Fruit fly (Drosophila melanogaster) whole organism, embryonic: ENCODE data around the gene CG17855.

Experiments used
- Bgb ChIP-seq: fragments of 200-800 bp; sonication (Bioruptor generic); IDR thresholded peaks from 2 replicates; pipeline ENCODE4 v1.3.6; 2022; ENCODE audit warnings: missing biosample characterization, missing genetic modification characterization; ENCODE audit not compliant: partially characterized antibody
- Bteb2 ChIP-seq: fragments of 200-800 bp; sonication (Bioruptor generic); optimal IDR thresholded peaks from 2 replicates; lab custom pipeline; 2016; ENCODE audit warnings: missing biosample characterization, missing genetic modification characterization
- CG11723 ChIP-seq: fragments of 200-800 bp; sonication (Bioruptor generic); optimal IDR thresholded peaks from 2 replicates; lab custom pipeline; 2017; ENCODE audit warnings: missing biosample characterization, mild to moderate bottlenecking, missing genetic modification characterization
- CG13287 ChIP-seq: fragments of 200-800 bp; sonication (Bioruptor generic); IDR thresholded peaks from 2 replicates; pipeline ENCODE4 v1.3.6; 2022; ENCODE audit warnings: missing biosample characterization, missing genetic modification characterization; ENCODE audit not compliant: partially characterized antibody
- CG13894 ChIP-seq: fragments of 200-800 bp; sonication (Bioruptor generic); optimal IDR thresholded peaks from 3 replicates; lab custom pipeline; 2018; ENCODE audit warnings: missing biosample characterization, mild to moderate bottlenecking, missing genetic modification characterization, moderate library complexity
- CG15479 ChIP-seq: fragments of 200-800 bp; sonication (Bioruptor generic); optimal IDR thresholded peaks from 3 replicates; lab custom pipeline; 2019; ENCODE audit warnings: missing biosample characterization, mild to moderate bottlenecking, missing genetic modification characterization, moderate library complexity
- CG1603 ChIP-seq: fragments of 200-800 bp; sonication (Bioruptor generic); optimal IDR thresholded peaks from 2 replicates; lab custom pipeline; 2019; ENCODE audit warnings: missing biosample characterization, mild to moderate bottlenecking, missing genetic modification characterization, moderate library complexity
- CG16813 ChIP-seq: fragments of 200-800 bp; sonication (Bioruptor generic); IDR thresholded peaks from 3 replicates; pipeline ENCODE4 v1.3.6; 2022; ENCODE audit warnings: missing biosample characterization, missing genetic modification characterization; ENCODE audit not compliant: partially characterized antibody
- CG18476 ChIP-seq: fragments of 200-800 bp; sonication (Bioruptor generic); optimal IDR thresholded peaks from 2 replicates; lab custom pipeline; 2016; ENCODE audit warnings: missing biosample characterization, mild to moderate bottlenecking, missing genetic modification characterization
- CG2712 ChIP-seq: fragments of 200-800 bp; optimal IDR thresholded peaks from 3 replicates; lab custom pipeline; 2019; ENCODE audit warnings: missing biosample characterization, mild to moderate bottlenecking, missing genetic modification characterization, moderate library complexity
- CG3065 ChIP-seq: fragments of 200-800 bp; sonication (Bioruptor generic); optimal IDR thresholded peaks from 2 replicates; lab custom pipeline; 2016; ENCODE audit warnings: missing biosample characterization, missing genetic modification characterization
- CG7271 ChIP-seq: fragments of 200-800 bp; sonication (Bioruptor generic); optimal IDR thresholded peaks from 2 replicates; lab custom pipeline; 2018; ENCODE audit warnings: missing biosample characterization, mild to moderate bottlenecking, missing genetic modification characterization, moderate library complexity
- CG7745 ChIP-seq: fragments of 200-800 bp; sonication (Bioruptor generic); optimal IDR thresholded peaks from 2 replicates; lab custom pipeline; 2018; ENCODE audit warnings: missing biosample characterization, mild to moderate bottlenecking, missing genetic modification characterization, moderate library complexity
- CG7839 ChIP-seq: fragments of 200-800 bp; sonication (Bioruptor generic); optimal IDR thresholded peaks from 3 replicates; lab custom pipeline; 2018; ENCODE audit warnings: missing biosample characterization, mild to moderate bottlenecking, missing genetic modification characterization, moderate library complexity
- CG8281 ChIP-seq: fragments of 200-800 bp; sonication (Bioruptor generic); optimal IDR thresholded peaks from 2 replicates; lab custom pipeline; 2018; ENCODE audit warnings: missing biosample characterization, mild to moderate bottlenecking, missing genetic modification characterization, moderate library complexity
- CG9437 ChIP-seq: fragments of 200-800 bp; sonication (Bioruptor generic); optimal IDR thresholded peaks from 2 replicates; lab custom pipeline; 2018; ENCODE audit warnings: missing biosample characterization, mild to moderate bottlenecking, missing genetic modification characterization
- CG9797 ChIP-seq: fragments of 200-800 bp; sonication (Bioruptor generic); optimal IDR thresholded peaks from 3 replicates; lab custom pipeline; 2018; ENCODE audit warnings: missing biosample characterization, mild to moderate bottlenecking, missing genetic modification characterization
- D ChIP-seq, 2 experiments: fragments of 200-800 bp in 1 of 2; fragments of >200 bp in 1 of 2; sonication (Bioruptor generic) in 1 of 2; optimal IDR thresholded peaks; 2 replicates in 1 of 2; 3 replicates in 1 of 2; lab custom pipeline; 2017; ENCODE audit warnings: mild to moderate bottlenecking in 1 of 2, missing biosample characterization in 1 of 2, missing genetic modification characterization in 1 of 2, missing genetic modification reagents in 1 of 2
- D19A ChIP-seq: fragments of 200-800 bp; optimal IDR thresholded peaks from 3 replicates; lab custom pipeline; 2019; ENCODE audit warnings: missing biosample characterization, mild to moderate bottlenecking, missing genetic modification characterization, moderate library complexity
- Dll ChIP-seq: fragments of 200-800 bp; sonication (Bioruptor generic); IDR thresholded peaks from 4 replicates; pipeline ENCODE4 v1.3.6; 2022; ENCODE audit warnings: missing biosample characterization, missing genetic modification characterization; ENCODE audit not compliant: partially characterized antibody
- Ets97D ChIP-seq: fragments of 200-800 bp; sonication (Bioruptor generic); optimal IDR thresholded peaks from 3 replicates; lab custom pipeline; 2016; ENCODE audit warnings: missing biosample characterization, missing genetic modification characterization
- GATAe ChIP-seq: fragments of 200-800 bp; sonication (Bioruptor generic); conservative IDR thresholded peaks from 2 replicates; pipeline ENCODE4 v1.3.6; 2022; ENCODE audit warnings: missing biosample characterization, missing genetic modification characterization
- Gug ChIP-seq: fragments of 200-800 bp; sonication (Bioruptor generic); IDR thresholded peaks from 4 replicates; pipeline ENCODE4 v1.3.6; 2022; ENCODE audit warnings: missing biosample characterization, missing genetic modification characterization
- HLH4C ChIP-seq: fragments of 200-800 bp; sonication (Bioruptor generic); IDR thresholded peaks from 3 replicates; pipeline ENCODE4 v1.3.6; 2022; ENCODE audit warnings: missing biosample characterization, missing genetic modification characterization; ENCODE audit not compliant: partially characterized antibody
- HLHmδ ChIP-seq: fragments of 200-800 bp; sonication (Bioruptor generic); optimal IDR thresholded peaks from 2 replicates; lab custom pipeline; 2018; ENCODE audit warnings: missing biosample characterization, mild to moderate bottlenecking, missing genetic modification characterization, moderate library complexity
- Hmr ChIP-seq: fragments of 200-800 bp; sonication (Bioruptor generic); optimal IDR thresholded peaks from 3 replicates; lab custom pipeline; 2017; ENCODE audit warnings: mild to moderate bottlenecking, missing biosample characterization, missing genetic modification reagents, missing genetic modification characterization
- Myb ChIP-seq: fragments of 200-800 bp; sonication (Bioruptor generic); optimal IDR thresholded peaks from 2 replicates; lab custom pipeline; 2016; ENCODE audit warnings: missing biosample characterization, missing genetic modification characterization
- NFAT ChIP-seq: fragments of 200-800 bp; sonication (Bioruptor generic); IDR thresholded peaks from 2 replicates; pipeline ENCODE4 v1.3.6; 2022; ENCODE audit warnings: missing biosample characterization, missing genetic modification characterization
- Neu2 ChIP-seq: fragments of 200-800 bp; sonication (Bioruptor generic); optimal IDR thresholded peaks from 3 replicates; lab custom pipeline; 2016; ENCODE audit warnings: missing biosample characterization, missing genetic modification characterization, borderline replicate concordance
- Oli ChIP-seq: fragments of 200-800 bp; sonication (Bioruptor generic); optimal IDR thresholded peaks from 2 replicates; lab custom pipeline; 2018; ENCODE audit warnings: missing biosample characterization, mild to moderate bottlenecking, missing genetic modification characterization, moderate library complexity
- Ptx1 ChIP-seq: fragments of 200-800 bp; sonication (Bioruptor generic); IDR thresholded peaks from 2 replicates; pipeline ENCODE4 v1.3.6; 2022; ENCODE audit warnings: missing biosample characterization, missing genetic modification characterization
- Rfx ChIP-seq: fragments of 200-800 bp; sonication (Bioruptor generic); IDR thresholded peaks from 2 replicates; pipeline ENCODE4 v1.3.6; 2022; ENCODE audit warnings: missing biosample characterization, missing genetic modification characterization
- croc ChIP-seq: fragments of 200-800 bp; sonication (Bioruptor generic); conservative IDR thresholded peaks from 3 replicates; pipeline ENCODE4 v1.3.6; 2022; ENCODE audit warnings: missing biosample characterization, missing genetic modification characterization
- dmrt99B ChIP-seq: fragments of 200-800 bp; sonication (Bioruptor generic); optimal IDR thresholded peaks from 2 replicates; lab custom pipeline; 2018; ENCODE audit warnings: missing biosample characterization, mild to moderate bottlenecking, missing genetic modification characterization, moderate library complexity
- exex ChIP-seq: fragments of 200-800 bp; sonication (Bioruptor generic); optimal IDR thresholded peaks from 4 replicates; lab custom pipeline; 2018; ENCODE audit warnings: missing biosample characterization, mild to moderate bottlenecking, missing genetic modification characterization, moderate library complexity
- eyg ChIP-seq: fragments of 200-800 bp; sonication (Bioruptor generic); optimal IDR thresholded peaks from 3 replicates; lab custom pipeline; 2016; ENCODE audit warnings: missing biosample characterization, missing genetic modification characterization
- gfzf ChIP-seq: fragments of 200-800 bp; sonication (Bioruptor generic); optimal IDR thresholded peaks from 2 replicates; lab custom pipeline; 2016; ENCODE audit warnings: missing biosample characterization, mild to moderate bottlenecking, missing genetic modification characterization, moderate library complexity
- jigr1 ChIP-seq: fragments of 200-800 bp; sonication (Bioruptor generic); IDR thresholded peaks from 3 replicates; pipeline ENCODE4 v1.3.6; 2022; ENCODE audit warnings: missing biosample characterization, missing genetic modification characterization
- klu ChIP-seq: fragments of 200-800 bp; sonication (Bioruptor generic); IDR thresholded peaks from 2 replicates; pipeline ENCODE4 v1.3.6; 2022; ENCODE audit warnings: missing biosample characterization, missing genetic modification characterization
- luna ChIP-seq: fragments of 200-800 bp; sonication (Bioruptor generic); optimal IDR thresholded peaks from 2 replicates; lab custom pipeline; 2016; ENCODE audit warnings: missing biosample characterization, missing genetic modification characterization
- onecut ChIP-seq: fragments of 200-800 bp; sonication (Bioruptor generic); IDR thresholded peaks from 2 replicates; pipeline ENCODE4 v1.3.6; 2022; ENCODE audit warnings: missing biosample characterization, missing genetic modification characterization
- pzg ChIP-seq: fragments of 200-800 bp; sonication (Bioruptor generic); optimal IDR thresholded peaks from 3 replicates; lab custom pipeline; 2018; ENCODE audit warnings: missing biosample characterization, mild to moderate bottlenecking, missing genetic modification characterization, moderate library complexity
- run ChIP-seq: fragments of 200-800 bp; sonication (Bioruptor generic); optimal IDR thresholded peaks from 3 replicates; lab custom pipeline; 2018; ENCODE audit warnings: missing biosample characterization, mild to moderate bottlenecking, missing genetic modification characterization
- sima ChIP-seq: fragments of 200-800 bp; sonication (Bioruptor generic); optimal IDR thresholded peaks from 2 replicates; lab custom pipeline; 2016; ENCODE audit warnings: missing biosample characterization, missing genetic modification characterization
- sqz ChIP-seq: fragments of 200-800 bp; sonication (Bioruptor generic); optimal IDR thresholded peaks from 3 replicates; lab custom pipeline; 2018; ENCODE audit warnings: missing biosample characterization, mild to moderate bottlenecking, missing genetic modification characterization
- tgo ChIP-seq: fragments of 200-800 bp; sonication (Bioruptor generic); IDR thresholded peaks from 3 replicates; pipeline ENCODE4 v1.3.6; 2022; ENCODE audit warnings: missing biosample characterization, missing genetic modification characterization
- ttk ChIP-seq: fragments of 200-800 bp; sonication (Bioruptor generic); IDR thresholded peaks from 2 replicates; pipeline ENCODE4 v2.1.2; 2022; ENCODE audit warnings: missing biosample characterization, missing genetic modification characterization
- wor ChIP-seq: fragments of 200-800 bp; sonication (Bioruptor generic); IDR thresholded peaks from 2 replicates; pipeline ENCODE4 v1.3.6; 2022; ENCODE audit warnings: missing biosample characterization, missing genetic modification characterization
- yki ChIP-seq: fragments of >200 bp; optimal IDR thresholded peaks from 3 replicates; lab custom pipeline; 2018
- zfh1 ChIP-seq: fragments of 200-800 bp; sonication (Bioruptor generic); IDR thresholded peaks from 3 replicates; pipeline ENCODE4 v1.3.6; 2022; ENCODE audit warnings: missing biosample characterization, missing genetic modification characterization

The CG17855 gene

DNA sequence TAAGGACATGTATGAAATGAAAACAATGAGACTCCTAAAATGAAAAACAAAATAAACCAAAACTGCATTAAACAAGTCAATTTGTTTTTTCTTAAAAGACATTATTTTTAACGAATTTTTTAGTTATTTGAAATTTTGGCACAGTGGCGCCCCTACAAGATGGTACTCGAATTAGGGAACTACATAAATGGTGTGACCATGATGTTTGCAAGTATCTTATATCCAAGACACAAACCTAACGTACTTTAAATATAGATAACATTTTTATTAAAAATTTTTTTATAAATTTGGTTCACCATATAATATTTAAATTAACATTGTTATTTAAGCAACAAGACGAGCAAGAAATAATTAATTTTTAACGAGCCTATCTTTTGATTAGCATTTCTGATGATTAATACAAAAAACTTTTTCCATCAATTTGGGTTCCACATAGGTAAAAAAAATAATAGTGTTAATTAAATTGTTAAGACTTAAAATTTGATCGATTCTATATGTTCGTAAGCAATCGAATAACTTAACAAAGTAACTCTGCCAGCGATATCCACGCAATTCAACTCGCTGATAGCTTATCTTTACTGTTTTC lies at the start of gene CG17855 (continued):
- no peak for TF ChIP-seq CG7745 (tag; lab: Kevin White, UChicago)
- TF ChIP-seq CG7839 (tag; lab: Kevin White, UChicago): no peak
- TF ChIP-seq Myb (GFP tag; lab: Kevin White, UChicago): peak; percentile 81
- peak; percentile 56 for TF ChIP-seq gfzf (GFP tag; lab: Kevin White, UChicago)
- no peak for TF ChIP-seq ttk (GFP tag; lab: Robert Waterston, UW)
- TF ChIP-seq NFAT: no peak
- peak; percentile 15 for TF ChIP-seq exex (tag; lab: Kevin White, UChicago)
- TF ChIP-seq CG8281: no peak
- TF ChIP-seq pzg (GFP tag; lab: Kevin White, UChicago): peak; percentile 39
- TF ChIP-seq Hmr (GFP tag; lab: Kevin White, UChicago): no peak
- TF ChIP-seq CG11723 (GFP tag; lab: Kevin White, UChicago): no peak
- TF ChIP-seq HLH4C (GFP tag; lab: Robert Waterston, UW): no peak
- no peak for TF ChIP-seq CG7271
- no peak for TF ChIP-seq CG2712 (tag; lab: Kevin White, UChicago)
- no peak for TF ChIP-seq Bgb (GFP tag; lab: Robert Waterston, UW)
- no peak for TF ChIP-seq CG1603 (tag; lab: Kevin White, UChicago)
- no peak for TF ChIP-seq wor (GFP tag; lab: Robert Waterston, UW)
- TF ChIP-seq klu (GFP tag; lab: Robert Waterston, UW): no peak
- no peak; the same call in 2 of the 3 replicates for TF ChIP-seq jigr1 (GFP tag; lab: Robert Waterston, UW)
- TF ChIP-seq CG15479: no peak
- no peak for TF ChIP-seq sima (GFP tag; lab: Kevin White, UChicago)
- TF ChIP-seq tgo (GFP tag; lab: Robert Waterston, UW): no peak
- TF ChIP-seq HLHmδ (GFP tag; lab: Kevin White, UChicago): no peak
- TF ChIP-seq CG13894 (tag; lab: Kevin White, UChicago): no peak
- no peak for TF ChIP-seq eyg (GFP tag; lab: Kevin White, UChicago)
- no peak for TF ChIP-seq Ptx1 (GFP tag; lab: Robert Waterston, UW)
- TF ChIP-seq yki: no peak
- no peak for TF ChIP-seq zfh1 (GFP tag; lab: Robert Waterston, UW)
- TF ChIP-seq Neu2 (GFP tag; lab: Kevin White, UChicago): no peak
- no peak for TF ChIP-seq luna (GFP tag; lab: Kevin White, UChicago)
- TF ChIP-seq dmrt99B: no peak
- TF ChIP-seq GATAe (GFP tag; lab: Robert Waterston, UW): 0 out of 2 replicates have a peak, but pooled peaks have one; percentile 14
- no peak for TF ChIP-seq croc (GFP tag; lab: Robert Waterston, UW)
- TF ChIP-seq Dll (GFP tag; lab: Robert Waterston, UW): no peak
- no peak for TF ChIP-seq CG18476 (GFP tag; lab: Kevin White, UChicago)
- TF ChIP-seq Gug (GFP tag; lab: Robert Waterston, UW): no peak
- TF ChIP-seq D19A (tag; lab: Kevin White, UChicago): no peak
- TF ChIP-seq CG16813 (GFP tag; lab: Robert Waterston, UW): no peak
- peak; percentile 15 for TF ChIP-seq Ets97D (GFP tag; lab: Kevin White, UChicago)
- TF ChIP-seq Bteb2 (GFP tag; lab: Kevin White, UChicago): no peak
- no peak for TF ChIP-seq CG9437 (GFP tag; lab: Kevin White, UChicago)
- TF ChIP-seq CG13287: peak; percentile 33; the same call in 1 of the 2 replicates
- TF ChIP-seq D (optimal IDR thresholded peaks at IDR 0.05; lab: Kevin White, UChicago): no peak
- no peak for TF ChIP-seq D (GFP tag; optimal IDR thresholded peaks at IDR 0.05; lab: Kevin White, UChicago)
- TF ChIP-seq CG9797 (GFP tag; lab: Kevin White, UChicago): peak; percentile 30
- TF ChIP-seq Oli (tag; lab: Kevin White, UChicago): no peak
- peak; percentile 32; the same call in 1 of the 2 replicates for TF ChIP-seq Rfx
- no peak for TF ChIP-seq sqz (GFP tag; lab: Kevin White, UChicago)
- TF ChIP-seq onecut (GFP tag; lab: Robert Waterston, UW): no peak
- TF ChIP-seq CG3065: no peak
- TF ChIP-seq run (tag; lab: Kevin White, UChicago): no peak
